Worm (Caenorhabditis elegans): ENCODE results near the gene C02B10.4.

DNA sequence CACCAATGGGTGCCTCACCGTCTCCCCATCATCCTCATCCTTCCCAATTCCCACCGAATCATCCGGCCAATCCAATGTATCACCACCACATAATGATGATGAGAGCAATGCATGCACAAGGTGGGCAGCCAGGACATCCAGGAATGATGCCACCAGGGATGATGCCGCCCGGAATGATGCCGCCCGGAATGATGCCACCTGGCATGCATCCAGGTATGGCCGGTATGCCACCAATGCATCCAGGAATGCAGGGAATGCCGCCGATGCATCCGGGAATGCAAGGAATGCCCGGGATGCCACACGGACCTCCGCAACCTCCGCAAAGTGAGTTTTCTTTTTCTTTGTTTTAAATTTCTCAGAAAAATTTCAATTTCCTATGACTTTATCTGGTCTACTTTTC lies 5.6 kb upstream of the C02B10.4 start:
- TF ChIP-seq ceh-79 (tag; optimal IDR thresholded peaks at IDR 0.05) (no peak), ama-1 (optimal IDR thresholded peaks at IDR 0.05) (no peak), ama-1 (GFP tag; optimal IDR thresholded peaks at IDR 0.05) (no peak)

Measured in whole organism, young adult.